Worm (Caenorhabditis elegans) whole organism, young adult: ENCODE measurements around the gene cpt-4.

Experiments
- B0261.1 ChIP-seq: sonication (generic microtip); optimal IDR thresholded peaks from 2 replicates; lab custom pipeline; 2016; ENCODE audit warnings: mild to moderate bottlenecking, missing genetic modification characterization, moderate library complexity, missing compliant biosample characterization
- C17E4.6 ChIP-seq: fragments of 200-800 bp; sonication (Bioruptor generic); IDR thresholded peaks from 2 replicates; pipeline ENCODE4 v1.3.6; 2022; ENCODE audit warnings: missing genetic modification reagents, missing genetic modification characterization, missing compliant biosample characterization
- D2030.7 ChIP-seq: fragments of 200-800 bp; sonication (Bioruptor generic); IDR thresholded peaks from 2 replicates; pipeline ENCODE4 v1.3.6; 2022; ENCODE audit warnings: missing genetic modification reagents, missing genetic modification characterization, missing compliant biosample characterization
- F22D6.2 ChIP-seq: sonication (generic microtip); optimal IDR thresholded peaks from 2 replicates; lab custom pipeline; 2016; ENCODE audit warnings: mild to moderate bottlenecking, missing genetic modification characterization, missing compliant biosample characterization
- F23B12.7 ChIP-seq: sonication (generic microtip); optimal IDR thresholded peaks from 2 replicates; lab custom pipeline; 2017; ENCODE audit warnings: missing genetic modification characterization, mild to moderate bottlenecking, missing compliant biosample characterization, antibody characterized with exemption, moderate library complexity; ENCODE audit not compliant: insufficient read depth
- Y67H2A.10 ChIP-seq: fragments of 200-800 bp; sonication (Bioruptor generic); conservative IDR thresholded peaks from 2 replicates; pipeline ENCODE4 v1.3.6; 2022; ENCODE audit warnings: missing genetic modification reagents, missing genetic modification characterization, missing compliant biosample characterization
- akir-1 ChIP-seq: fragments of 200-800 bp; sonication (Bioruptor generic); optimal IDR thresholded peaks from 2 replicates; lab custom pipeline; 2018; ENCODE audit warnings: mild to moderate bottlenecking, missing genetic modification characterization, moderate library complexity, missing compliant biosample characterization
- atf-7 ChIP-seq: sonication (generic microtip); optimal IDR thresholded peaks from 2 replicates; lab custom pipeline; 2017; ENCODE audit warnings: mild to moderate bottlenecking, missing genetic modification characterization, missing compliant biosample characterization
- attf-5 ChIP-seq: fragments of 200-800 bp; sonication (Bioruptor generic); optimal IDR thresholded peaks from 2 replicates; lab custom pipeline; 2018; ENCODE audit warnings: mild to moderate bottlenecking, missing genetic modification characterization, missing compliant biosample characterization
- bed-1 ChIP-seq: fragments of 200-800 bp; sonication (Bioruptor generic); IDR thresholded peaks from 2 replicates; pipeline ENCODE4 v1.3.6; 2022; ENCODE audit warnings: missing genetic modification reagents, missing genetic modification characterization, missing compliant biosample characterization
- cebp-2 ChIP-seq: fragments of 200-800 bp; sonication (Bioruptor generic); IDR thresholded peaks from 2 replicates; pipeline ENCODE4 v1.3.6; 2022; ENCODE audit warnings: missing genetic modification characterization, missing compliant biosample characterization
- ceh-27 ChIP-seq: fragments of 200-800 bp; sonication (Bioruptor generic); optimal IDR thresholded peaks from 2 replicates; lab custom pipeline; 2018; ENCODE audit warnings: mild to moderate bottlenecking, missing genetic modification characterization, moderate library complexity, missing compliant biosample characterization
- ceh-58 ChIP-seq: fragments of 200-800 bp; sonication (Bioruptor generic); IDR thresholded peaks from 2 replicates; pipeline ENCODE4 v1.3.6; 2022; ENCODE audit warnings: missing genetic modification characterization, missing compliant biosample characterization
- chd-7 ChIP-seq: sonication (generic microtip); optimal IDR thresholded peaks from 2 replicates; lab custom pipeline; 2016; ENCODE audit warnings: mild to moderate bottlenecking, missing genetic modification characterization, moderate library complexity, missing compliant biosample characterization
- dox-1 ChIP-seq: fragments of 200-800 bp; sonication (Bioruptor generic); IDR thresholded peaks from 2 replicates; pipeline ENCODE4 v1.3.6; 2022; ENCODE audit warnings: missing genetic modification reagents, missing genetic modification characterization, missing compliant biosample characterization
- egl-44 ChIP-seq: fragments of 200-800 bp; sonication (Bioruptor generic); IDR thresholded peaks from 2 replicates; pipeline ENCODE4 v1.3.6; 2022; ENCODE audit warnings: missing genetic modification reagents, missing genetic modification characterization, missing compliant biosample characterization
- egrh-3 ChIP-seq: fragments of 200-800 bp; sonication (Bioruptor generic); IDR thresholded peaks from 2 replicates; pipeline ENCODE4 v1.3.6; 2022; ENCODE audit warnings: missing genetic modification reagents, missing genetic modification characterization, missing compliant biosample characterization
- ets-4 ChIP-seq: fragments of 200-800 bp; sonication (Bioruptor generic); optimal IDR thresholded peaks from 2 replicates; lab custom pipeline; 2018; ENCODE audit warnings: mild to moderate bottlenecking, missing genetic modification characterization, missing compliant biosample characterization
- gei-17 ChIP-seq: fragments of 200-800 bp; sonication (Bioruptor generic); optimal IDR thresholded peaks from 2 replicates; lab custom pipeline; 2018; ENCODE audit warnings: mild to moderate bottlenecking, missing genetic modification characterization, missing compliant biosample characterization
- hrde-1 ChIP-seq: sonication (generic microtip); optimal IDR thresholded peaks from 2 replicates; lab custom pipeline; 2016; ENCODE audit warnings: missing genetic modification characterization, mild to moderate bottlenecking, missing compliant biosample characterization, moderate library complexity, missing genotype, missing genetic modification reagents, borderline replicate concordance
- let-607 ChIP-seq, 2 experiments: fragments of 200-800 bp in 1 of 2; sonication (Bioruptor generic) in 1 of 2; sonication (generic microtip) in 1 of 2; optimal IDR thresholded peaks; 2 replicates each; lab custom pipeline; 2016 to 2018; ENCODE audit warnings: mild to moderate bottlenecking in 2 of 2, missing compliant biosample characterization in 2 of 2, missing genetic modification characterization in 2 of 2, moderate library complexity in 2 of 2, missing genotype in 1 of 2
- lsy-27 ChIP-seq: sonication (generic microtip); optimal IDR thresholded peaks from 2 replicates; lab custom pipeline; 2017; ENCODE audit warnings: missing genetic modification characterization, mild to moderate bottlenecking, missing compliant biosample characterization, antibody characterized with exemption, missing genotype, borderline replicate concordance; ENCODE audit not compliant: insufficient read depth
- nfya-1 ChIP-seq: sonication (generic microtip); optimal IDR thresholded peaks from 2 replicates; lab custom pipeline; 2017; ENCODE audit warnings: antibody characterized with exemption, missing compliant biosample characterization, missing genetic modification characterization, borderline replicate concordance; ENCODE audit not compliant: insufficient read depth
- nfya-2 ChIP-seq: fragments of 200-800 bp; sonication (Bioruptor generic); IDR thresholded peaks from 2 replicates; pipeline ENCODE4 v1.3.6; 2022; ENCODE audit warnings: missing genetic modification reagents, missing genetic modification characterization, missing compliant biosample characterization
- nhr-27 ChIP-seq: fragments of 200-800 bp; sonication (Bioruptor generic); optimal IDR thresholded peaks from 2 replicates; lab custom pipeline; 2018; ENCODE audit warnings: mild to moderate bottlenecking, missing genetic modification characterization, moderate library complexity, missing compliant biosample characterization
- nhr-80 ChIP-seq: sonication (generic microtip); optimal IDR thresholded peaks from 2 replicates; lab custom pipeline; 2016; ENCODE audit warnings: missing genetic modification characterization, missing compliant biosample characterization
- rpc-1 ChIP-seq, 2 experiments: fragments of 150-350 bp in 1 of 2; sonication (generic microtip) in 1 of 2; optimal IDR thresholded peaks; 2 replicates each; lab custom pipeline; 2014 to 2018; ENCODE audit warnings: missing biosample characterization in 1 of 2, missing genetic modification characterization in 1 of 2, missing genetic modification reagents in 1 of 2, missing genotype in 1 of 2
- snpc-3.4 ChIP-seq: sonication (generic microtip); optimal IDR thresholded peaks from 2 replicates; lab custom pipeline; 2017; ENCODE audit warnings: missing genetic modification characterization, mild to moderate bottlenecking, missing compliant biosample characterization, antibody characterized with exemption, moderate library complexity, missing genotype, missing genetic modification reagents
- sptf-2 ChIP-seq: fragments of 200-800 bp; sonication (Bioruptor generic); optimal IDR thresholded peaks from 2 replicates; lab custom pipeline; 2018; ENCODE audit warnings: mild to moderate bottlenecking, missing genetic modification characterization, missing compliant biosample characterization
- tbp1 ChIP-seq: fragments of 200-800 bp; sonication (Bioruptor generic); optimal IDR thresholded peaks from 2 replicates; lab custom pipeline; 2018; ENCODE audit warnings: mild to moderate bottlenecking, missing genetic modification characterization, missing compliant biosample characterization
- tlf-1 ChIP-seq: fragments of 200-800 bp; sonication (Bioruptor generic); optimal IDR thresholded peaks from 2 replicates; lab custom pipeline; 2018; ENCODE audit warnings: mild to moderate bottlenecking, missing genetic modification characterization, missing compliant biosample characterization
- unc-62 ChIP-seq: fragments of 150-350 bp; optimal IDR thresholded peaks from 2 replicates; lab custom pipeline; 2014; ENCODE audit warnings: missing biosample characterization, missing genetic modification reagents, missing genetic modification characterization
- zfh-2 ChIP-seq: fragments of 200-800 bp; sonication (Bioruptor generic); conservative IDR thresholded peaks from 2 replicates; pipeline ENCODE4 v1.3.6; 2022; ENCODE audit warnings: missing genetic modification reagents, missing genetic modification characterization, missing compliant biosample characterization
- ztf-18 ChIP-seq: sonication (generic microtip); optimal IDR thresholded peaks from 2 replicates; lab custom pipeline; 2016; ENCODE audit warnings: missing genotype, mild to moderate bottlenecking, missing genetic modification characterization, missing compliant biosample characterization
- ztf-22 ChIP-seq: fragments of 200-800 bp; sonication (Bioruptor generic); optimal IDR thresholded peaks from 2 replicates; lab custom pipeline; 2018; ENCODE audit warnings: mild to moderate bottlenecking, missing genetic modification characterization, moderate library complexity, missing compliant biosample characterization
- ztf-26 ChIP-seq: sonication (generic microtip); optimal IDR thresholded peaks from 2 replicates; lab custom pipeline; 2017; ENCODE audit warnings: missing genetic modification characterization, missing compliant biosample characterization
- ztf-3 ChIP-seq: fragments of 200-800 bp; sonication (Bioruptor generic); optimal IDR thresholded peaks from 2 replicates; lab custom pipeline; 2018; ENCODE audit warnings: mild to moderate bottlenecking, missing genetic modification characterization, missing compliant biosample characterization

cpt-4 gene

ce11 chrV:5038449-5038848 is 10.9 kb upstream of the cpt-4 start:
- no peak for TF ChIP-seq cebp-2 (GFP tag; lab: Robert Waterston, UW)
- TF ChIP-seq B0261.1 (tag; lab: Kevin White, UChicago): no peak
- TF ChIP-seq gei-17 (GFP tag; lab: Kevin White, UChicago): no peak
- TF ChIP-seq egl-44 (GFP tag; lab: Robert Waterston, UW): no peak
- TF ChIP-seq egrh-3 (GFP tag; lab: Robert Waterston, UW): no peak
- no peak for TF ChIP-seq ceh-27 (GFP tag; lab: Kevin White, UChicago)
- TF ChIP-seq nfya-1 (tag; lab: Kevin White, UChicago): no peak
- no peak for TF ChIP-seq tlf-1 (GFP tag; lab: Kevin White, UChicago)
- TF ChIP-seq unc-62 (GFP tag; lab: Kevin White, UChicago): no peak
- no peak for TF ChIP-seq ztf-26 (tag; lab: Kevin White, UChicago)
- no peak for TF ChIP-seq ztf-22 (GFP tag; lab: Kevin White, UChicago)

- no peak for TF ChIP-seq ceh-58 (GFP tag; lab: Robert Waterston, UW)
- no peak for TF ChIP-seq rpc-1 (optimal IDR thresholded peaks at IDR 0.05; lab: Kevin White, UChicago)
- no peak for TF ChIP-seq rpc-1 (tag; optimal IDR thresholded peaks at IDR 0.05; lab: Kevin White, UChicago)
- TF ChIP-seq atf-7: no peak
- TF ChIP-seq bed-1 (GFP tag; lab: Robert Waterston, UW): no peak
- TF ChIP-seq ztf-18: no peak
- TF ChIP-seq tbp1 (GFP tag; lab: Kevin White, UChicago): no peak
- no peak for TF ChIP-seq let-607 (tag; optimal IDR thresholded peaks at IDR 0.05; lab: Kevin White, UChicago)
- TF ChIP-seq hrde-1: no peak
- TF ChIP-seq C17E4.6 (GFP tag; lab: Robert Waterston, UW): no peak
- TF ChIP-seq dox-1 (GFP tag; lab: Robert Waterston, UW): no peak
- TF ChIP-seq lsy-27 (tag; lab: Kevin White, UChicago): no peak
- no peak for TF ChIP-seq ztf-3 (GFP tag; lab: Kevin White, UChicago)
- no peak for TF ChIP-seq nhr-27
- TF ChIP-seq unc-62 (GFP tag; lab: Kevin White, UChicago): no peak
- no peak for TF ChIP-seq akir-1 (GFP tag; lab: Kevin White, UChicago)
- no peak for TF ChIP-seq F22D6.2 (tag; lab: Kevin White, UChicago)
- TF ChIP-seq, all 124 proteins: peak for 0
These were observed 8.8 kb upstream of the cpt-4 start, which contains the start of gene K11D12.7 for ce11 chrV:5036364-5036763. Gene K11D12.7 (minus strand): TSS chrV:5036464.

ce11 chrV:5035058-5035457 is 7.5 kb upstream of the cpt-4 start, which contains the start of gene K11D12.6:
Gene K11D12.6 (minus strand): TSS chrV:5035158.
- TF ChIP-seq nfya-2 (GFP tag; lab: Robert Waterston, UW) (no peak), snpc-3.4 (tag; lab: Kevin White, UChicago) (no peak)

ce11 chrV:5033099-5033498 is 5.6 kb upstream of the cpt-4 start, which contains the start of gene K11D12.13:
Gene K11D12.13 (plus strand): TSS chrV:5033399.
- no peak for TF ChIP-seq sptf-2 (GFP tag; lab: Kevin White, UChicago)
- no peak for TF ChIP-seq D2030.7 (GFP tag; lab: Robert Waterston, UW)
- TF ChIP-seq Y67H2A.10 (GFP tag; lab: Robert Waterston, UW): no peak
- no peak for TF ChIP-seq atf-7
- TF ChIP-seq zfh-2 (GFP tag; lab: Robert Waterston, UW): no peak
- no peak for TF ChIP-seq ets-4
- TF ChIP-seq B0261.1 (tag; lab: Kevin White, UChicago): no peak
- TF ChIP-seq nhr-80 (tag; lab: Kevin White, UChicago): no peak
- TF ChIP-seq F23B12.7 (tag; lab: Kevin White, UChicago): no peak
- TF ChIP-seq chd-7 (tag; lab: Kevin White, UChicago): no peak
- TF ChIP-seq ztf-26 (tag; lab: Kevin White, UChicago): no peak
- TF ChIP-seq attf-5: no peak
